Fruit fly (Drosophila melanogaster): ENCODE results near the gene Ubx.

The Ubx gene

dm6 chr3R:16646952-16647715, 87.1 kb downstream of the Ubx start, which contains the start of the genes CG10324 and CCT3:
Gene CG10324 (minus strand): TSS chr3R:16647004.
Gene CCT3 (plus strand): TSS chr3R:16647605.
- TF ChIP-seq CG7271 (tag; optimal IDR thresholded peaks at IDR 0.05) (no peak), CG11504 (tag; optimal IDR thresholded peaks at IDR 0.05) (no peak), CG5245 (GFP tag; optimal IDR thresholded peaks at IDR 0.05) (no peak), CG12659 (GFP tag; optimal IDR thresholded peaks at IDR 0.05) (peak; percentile 61), Oli (tag; optimal IDR thresholded peaks at IDR 0.05) (peak; percentile 4), CG12104 (GFP tag; optimal IDR thresholded peaks at IDR 0.05) (peak; percentile 66), twi (tag; optimal IDR thresholded peaks at IDR 0.05) (peak; percentile 62), HLHmδ (GFP tag; optimal IDR thresholded peaks at IDR 0.05) (no peak), CG9932 (GFP tag; IDR thresholded peaks at IDR 0.05) (peak; percentile 61), D19B (GFP tag; optimal IDR thresholded peaks at IDR 0.05) (peak; percentile 57), CG32767 (GFP tag; IDR thresholded peaks at IDR 0.05) (peak; percentile 54), BtbVII (GFP tag; optimal IDR thresholded peaks at IDR 0.05) (peak; percentile 62), CG7786 (GFP tag; optimal IDR thresholded peaks at IDR 0.05) (peak; percentile 41), Ptx1 (GFP tag; IDR thresholded peaks at IDR 0.05) (peak; percentile 67), NC2α (GFP tag; optimal IDR thresholded peaks at IDR 0.05) (no peak), otp (GFP tag; IDR thresholded peaks at IDR 0.05) (no peak), CG11696 (GFP tag; IDR thresholded peaks at IDR 0.05) (no peak), ash1 (GFP tag; optimal IDR thresholded peaks at IDR 0.05) (no peak), Side (GFP tag; optimal IDR thresholded peaks at IDR 0.05) (peak; percentile 11), sob (GFP tag; IDR thresholded peaks at IDR 0.05) (peak; percentile 34; the same call in 1 of the 2 replicates), YL-1 (GFP tag; optimal IDR thresholded peaks at IDR 0.05) (no peak), so (GFP tag; IDR thresholded peaks at IDR 0.05) (0 out of 3 replicates have a peak, but pooled peaks have one; percentile 30), br (optimal IDR thresholded peaks at IDR 0.05) (no peak), Six4 (GFP tag; optimal IDR thresholded peaks at IDR 0.05) (peak; percentile 37), Scr (GFP tag; IDR thresholded peaks at IDR 0.05; ENCODE audit: partially characterized antibody) (peak; percentile 71), D19A (tag; optimal IDR thresholded peaks at IDR 0.05) (peak; percentile 62), Opbp (GFP tag; IDR thresholded peaks at IDR 0.05; ENCODE audit: partially characterized antibody) (peak; percentile 57; the same call in 2 of the 3 replicates), CG3163 (GFP tag; optimal IDR thresholded peaks at IDR 0.05) (no peak), pros (GFP tag; optimal IDR thresholded peaks at IDR 0.05) (no peak), slbo (GFP tag; IDR thresholded peaks at IDR 0.05) (peak; percentile 72), crc (GFP tag; optimal IDR thresholded peaks at IDR 0.05) (no peak), CG7987 (GFP tag; optimal IDR thresholded peaks at IDR 0.05) (no peak), bowl (GFP tag; IDR thresholded peaks at IDR 0.05) (no peak), CG9817 (tag; optimal IDR thresholded peaks at IDR 0.05) (peak; percentile 80), ara (GFP tag; IDR thresholded peaks at IDR 0.05) (no peak), CG6765 (GFP tag; optimal IDR thresholded peaks at IDR 0.05) (peak; percentile 71), MBD-R2 (GFP tag; IDR thresholded peaks at IDR 0.05) (peak; percentile 75), CG10959 (GFP tag; IDR thresholded peaks at IDR 0.05) (no peak), CG15479 (GFP tag; optimal IDR thresholded peaks at IDR 0.05) (no peak), tgo (GFP tag; IDR thresholded peaks at IDR 0.05) (peak; percentile 47; the same call in 1 of the 3 replicates), CG8478 (optimal IDR thresholded peaks at IDR 0.05) (no peak), Optix (GFP tag; IDR thresholded peaks at IDR 0.05) (no peak), Dek (tag; optimal IDR thresholded peaks at IDR 0.05) (peak; percentile 67), exex (tag; optimal IDR thresholded peaks at IDR 0.05) (no peak), nerfin-1 (tag; optimal IDR thresholded peaks at IDR 0.05) (peak; percentile 60), CG8944 (GFP tag; optimal IDR thresholded peaks at IDR 0.05) (peak; percentile 6), pan (optimal IDR thresholded peaks at IDR 0.05) (no peak), pan (GFP tag; optimal IDR thresholded peaks at IDR 0.05 in 1 of 2, IDR thresholded peaks at IDR 0.05 in 1 of 2) (peak in 1 of 2 experiments; percentile 72), maf-S (GFP tag; optimal IDR thresholded peaks at IDR 0.05) (peak; percentile 34), ERR (GFP tag; optimal IDR thresholded peaks at IDR 0.05) (no peak), repo (GFP tag; optimal IDR thresholded peaks at IDR 0.05) (peak; percentile 7)

Measured in whole organism, embryonic.